Worm (Caenorhabditis elegans): ENCODE data around the gene C01B10.44.

Gene C01B10.44

DNA sequence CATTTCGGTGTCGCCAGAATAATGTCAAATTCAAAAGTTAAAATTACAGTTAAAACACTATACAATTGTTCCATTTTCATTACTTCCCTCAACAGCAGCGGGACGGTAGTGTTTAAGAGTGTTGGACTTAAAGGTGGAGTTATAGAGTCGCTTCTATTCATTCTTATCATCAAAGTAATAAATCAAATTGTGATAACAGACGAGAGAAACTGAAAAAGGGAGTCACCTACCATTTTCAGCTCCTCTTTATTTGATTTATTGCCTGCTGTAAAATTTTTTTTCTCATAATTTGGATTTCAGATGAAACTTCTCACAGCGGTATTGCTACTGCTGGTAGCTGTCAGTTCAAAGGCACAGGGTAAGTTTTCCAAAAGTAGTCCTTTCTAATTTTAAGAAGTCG is 16.4 kb downstream of the C01B10.44 start, which contains the start of gene C01B10.6:
TSS of gene C01B10.6 (plus strand) at position 301 of the 400 bp plus-strand sequence.
- TF ChIP-seq pqm-1 (tag; optimal IDR thresholded peaks at IDR 0.05), result peak; percentile 34
- TF ChIP-seq pha-4 (GFP tag; IDR thresholded peaks at IDR 0.05), result no peak
- no peak for TF ChIP-seq pha-4 (tag; optimal IDR thresholded peaks at IDR 0.05)
- no peak for TF ChIP-seq nhr-77 (tag; optimal IDR thresholded peaks at IDR 0.05)
- no peak for TF ChIP-seq rbr-2 (tag; optimal IDR thresholded peaks at IDR 0.05)
- TF ChIP-seq php-3 (GFP tag; IDR thresholded peaks at IDR 0.05), result no peak

DNA sequence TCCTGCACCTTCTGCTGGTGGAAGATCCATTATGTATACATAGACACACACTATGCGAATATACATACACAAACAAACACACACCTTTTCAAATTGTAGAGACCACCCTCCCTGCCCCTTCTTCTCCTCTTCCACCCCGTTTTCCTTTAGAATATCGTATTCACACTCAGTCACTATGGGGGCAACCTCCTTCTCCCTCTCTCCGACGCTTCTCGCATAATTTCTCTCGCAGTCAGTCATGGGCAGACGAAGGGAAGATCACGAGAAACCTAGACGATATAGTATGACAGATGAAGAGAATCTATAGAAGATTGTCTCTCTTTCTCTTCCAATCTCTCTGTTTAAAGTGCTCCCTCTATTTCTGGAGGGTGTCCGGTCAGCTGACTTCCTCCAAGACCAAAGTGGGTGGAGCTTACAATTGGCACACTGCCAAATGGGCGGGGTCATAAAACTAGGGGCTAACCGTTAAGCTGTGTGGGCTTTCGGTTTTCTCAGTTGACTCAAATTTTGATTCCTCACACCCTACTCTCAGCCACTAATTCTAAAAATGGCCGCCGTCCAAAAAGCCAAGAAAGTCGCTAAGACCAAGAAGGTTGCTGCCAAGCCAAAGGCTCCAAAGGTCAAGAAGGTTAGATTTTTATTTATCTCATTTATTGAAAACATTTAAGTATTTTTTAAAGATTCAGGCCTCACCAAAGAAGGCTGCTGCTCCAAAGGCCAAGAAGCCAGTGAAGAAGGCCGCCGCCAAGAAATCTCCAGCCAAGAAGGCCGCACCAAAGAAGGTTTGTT is 22.6 kb downstream of the C01B10.44 start, which contains the start of gene hil-7:
TSS of gene hil-7 (plus strand) at position 446 of the 789 bp plus-strand sequence.
- no peak for TF ChIP-seq vab-7 (GFP tag; IDR thresholded peaks at IDR 0.05)
- no peak for TF ChIP-seq mxl-3 (GFP tag; optimal IDR thresholded peaks at IDR 0.05)
- TF ChIP-seq arid-1 (GFP tag; conservative IDR thresholded peaks at IDR 0.05), result no peak
- TF ChIP-seq mxl-2 (GFP tag; conservative IDR thresholded peaks at IDR 0.05), result no peak
- TF ChIP-seq nhr-28 (tag; optimal IDR thresholded peaks at IDR 0.05), result peak; percentile 3
- peak in 1 of 2 experiments; percentile 35 for TF ChIP-seq lsy-2 (tag; optimal IDR thresholded peaks at IDR 0.05)
- peak; percentile 19 for TF ChIP-seq aha-1 (tag)
- TF ChIP-seq hif-1 (tag; optimal IDR thresholded peaks at IDR 0.05), result no peak
- no peak for TF ChIP-seq nhr-77 (tag; optimal IDR thresholded peaks at IDR 0.05)
- no peak for TF ChIP-seq sdz-12 (GFP tag; optimal IDR thresholded peaks at IDR 0.05)
- TF ChIP-seq unc-62 (GFP tag; optimal IDR thresholded peaks at IDR 0.05 in 1 of 2), result peak in 1 of 2 experiments; percentile 70
- no peak for TF ChIP-seq unc-62 (tag; optimal IDR thresholded peaks at IDR 0.05)
- peak; percentile 62 for TF ChIP-seq mep-1 (tag; optimal IDR thresholded peaks at IDR 0.05)
- TF ChIP-seq fos-1 (tag; optimal IDR thresholded peaks at IDR 0.05), result no peak
- no peak for TF ChIP-seq lir-3 (tag; optimal IDR thresholded peaks at IDR 0.05)
- TF ChIP-seq ceh-28 (tag; optimal IDR thresholded peaks at IDR 0.05), result no peak
- no peak for TF ChIP-seq cey-2 (tag; optimal IDR thresholded peaks at IDR 0.05; ENCODE audit: borderline replicate concordance, insufficient read depth)
- no peak for TF ChIP-seq zip-2 (tag; optimal IDR thresholded peaks at IDR 0.05)
- no peak for TF ChIP-seq lin-15B (tag; optimal IDR thresholded peaks at IDR 0.05)
- TF ChIP-seq mdl-1 (tag; optimal IDR thresholded peaks at IDR 0.05), result no peak
- no peak for TF ChIP-seq rbr-2 (tag; optimal IDR thresholded peaks at IDR 0.05)
- no peak for TF ChIP-seq nhr-111 (GFP tag; optimal IDR thresholded peaks at IDR 0.05)
- TF ChIP-seq F26F4.8 (GFP tag; conservative IDR thresholded peaks at IDR 0.05), result no peak
- peak; percentile 35 for TF ChIP-seq dve-1 (tag; optimal IDR thresholded peaks at IDR 0.05; ENCODE audit: insufficient read depth)
- no peak for TF ChIP-seq ZK337.2 (GFP tag; IDR thresholded peaks at IDR 0.05)
- TF ChIP-seq hlh-11 (tag; optimal IDR thresholded peaks at IDR 0.05), result peak; percentile 47
- no peak for TF ChIP-seq Y75B8A.6 (GFP tag; IDR thresholded peaks at IDR 0.05)
- TF ChIP-seq fkh-10 (GFP tag; optimal IDR thresholded peaks at IDR 0.05), result no peak
- no peak for TF ChIP-seq lin-13 (GFP tag; optimal IDR thresholded peaks at IDR 0.05)
- TF ChIP-seq ztf-7 (tag; optimal IDR thresholded peaks at IDR 0.05), result no peak
- peak; percentile 81 for TF ChIP-seq hlh-30 (tag; optimal IDR thresholded peaks at IDR 0.05; ENCODE audit: insufficient read depth)
- TF ChIP-seq nhr-41 (GFP tag; IDR thresholded peaks at IDR 0.05), result no peak
- no peak for TF ChIP-seq duxl-1 (tag; optimal IDR thresholded peaks at IDR 0.05; ENCODE audit: poor library complexity)
- TF ChIP-seq ceh-62 (tag; optimal IDR thresholded peaks at IDR 0.05), result no peak
- TF ChIP-seq lin-1 (GFP tag; IDR thresholded peaks at IDR 0.05), result no peak
- no peak for TF ChIP-seq ceh-44 (GFP tag; IDR thresholded peaks at IDR 0.05)
- TF ChIP-seq gei-8 (GFP tag; optimal IDR thresholded peaks at IDR 0.05), result no peak
- TF ChIP-seq lin-38 (GFP tag; IDR thresholded peaks at IDR 0.05), result no peak
- TF ChIP-seq ztf-11 (tag; optimal IDR thresholded peaks at IDR 0.05), result no peak
- TF ChIP-seq spr-3 (GFP tag; optimal IDR thresholded peaks at IDR 0.05), result no peak
- TF ChIP-seq mdt-29 (GFP tag; IDR thresholded peaks at IDR 0.05), result no peak
- no peak for TF ChIP-seq F37D6.2 (tag; optimal IDR thresholded peaks at IDR 0.05)
- TF ChIP-seq hmg-1.1 (GFP tag; IDR thresholded peaks at IDR 0.05), result no peak
- no peak for TF ChIP-seq T20F7.1 (GFP tag; optimal IDR thresholded peaks at IDR 0.05)
